Worm (Caenorhabditis elegans): ENCODE measurements around the gene tba-4.

The tba-4 gene

ce11 chrII:10945446-10945845 is 26.9 kb downstream of the tba-4 start:
- no peak for TF ChIP-seq tra-4 (tag; optimal IDR thresholded peaks at IDR 0.05)
- no peak for TF ChIP-seq tbx-11 (GFP tag; IDR thresholded peaks at IDR 0.05)
- TF ChIP-seq hnd-1 (tag; optimal IDR thresholded peaks at IDR 0.05): no peak
- TF ChIP-seq aly-1 (tag; optimal IDR thresholded peaks at IDR 0.05): no peak
- TF ChIP-seq hmbx-1 (tag; optimal IDR thresholded peaks at IDR 0.05): no peak

- TF ChIP-seq pes-1 (GFP tag; IDR thresholded peaks at IDR 0.05) (no peak), ets-7 (tag; optimal IDR thresholded peaks at IDR 0.05) (no peak), F13C5.2 (tag; optimal IDR thresholded peaks at IDR 0.05) (no peak), tbx-37 (GFP tag; conservative IDR thresholded peaks at IDR 0.05) (no peak), ceh-36 (tag; optimal IDR thresholded peaks at IDR 0.05) (no peak), tbx-11 (GFP tag; IDR thresholded peaks at IDR 0.05) (no peak), tra-4 (tag; optimal IDR thresholded peaks at IDR 0.05) (no peak), aly-1 (tag; optimal IDR thresholded peaks at IDR 0.05) (no peak), flt-1 (GFP tag; IDR thresholded peaks at IDR 0.05) (no peak), ama-1 (optimal IDR thresholded peaks at IDR 0.05) (no peak), hmbx-1 (tag; optimal IDR thresholded peaks at IDR 0.05) (no peak), scrt-1 (GFP tag; IDR thresholded peaks at IDR 0.05) (no peak), sea-1 (GFP tag; conservative IDR thresholded peaks at IDR 0.05) (no peak), hmg-4 (GFP tag; optimal IDR thresholded peaks at IDR 0.05) (no peak), B0310.2 (tag; optimal IDR thresholded peaks at IDR 0.05) (no peak), ceh-13 (GFP tag; optimal IDR thresholded peaks at IDR 0.05) (no peak), hnd-1 (tag; optimal IDR thresholded peaks at IDR 0.05) (no peak)
Measured at ce11 chrII:10946848-10947247, 28.3 kb downstream of the tba-4 start.

- TF ChIP-seq tra-4 (tag; optimal IDR thresholded peaks at IDR 0.05) (no peak), hmbx-1 (tag; optimal IDR thresholded peaks at IDR 0.05) (no peak), pes-1 (GFP tag; IDR thresholded peaks at IDR 0.05) (no peak), B0310.2 (tag; optimal IDR thresholded peaks at IDR 0.05) (no peak), tbx-37 (GFP tag; conservative IDR thresholded peaks at IDR 0.05) (no peak), tbx-11 (GFP tag; IDR thresholded peaks at IDR 0.05) (no peak), F13C5.2 (tag; optimal IDR thresholded peaks at IDR 0.05) (no peak)
Measured at ce11 chrII:10947317-10947716, 28.8 kb downstream of the tba-4 start, which contains the start of the genes tceb-3 and gskl-1. Gene tceb-3 (minus strand): TSS chrII:10947417. Gene gskl-1 (plus strand): TSS chrII:10947559.

- TF ChIP-seq tbx-11 (GFP tag; IDR thresholded peaks at IDR 0.05): no peak
- TF ChIP-seq hmg-4 (GFP tag; optimal IDR thresholded peaks at IDR 0.05): no peak
- no peak for TF ChIP-seq ceh-36 (tag; optimal IDR thresholded peaks at IDR 0.05)
- no peak for TF ChIP-seq hnd-1 (tag; optimal IDR thresholded peaks at IDR 0.05)
- no peak for TF ChIP-seq hmbx-1 (tag; optimal IDR thresholded peaks at IDR 0.05)
- TF ChIP-seq tra-4 (tag; optimal IDR thresholded peaks at IDR 0.05): no peak
- no peak for TF ChIP-seq aly-1 (tag; optimal IDR thresholded peaks at IDR 0.05)
- no peak for TF ChIP-seq tbx-37 (GFP tag; conservative IDR thresholded peaks at IDR 0.05)
- no peak for TF ChIP-seq B0310.2 (tag; optimal IDR thresholded peaks at IDR 0.05)
- no peak for TF ChIP-seq ceh-13 (GFP tag; optimal IDR thresholded peaks at IDR 0.05)
- no peak for TF ChIP-seq scrt-1 (GFP tag; IDR thresholded peaks at IDR 0.05)
- no peak for TF ChIP-seq F13C5.2 (tag; optimal IDR thresholded peaks at IDR 0.05)
- no peak for TF ChIP-seq ama-1 (optimal IDR thresholded peaks at IDR 0.05)
- no peak for TF ChIP-seq sea-1 (GFP tag; conservative IDR thresholded peaks at IDR 0.05)
- TF ChIP-seq flt-1 (GFP tag; IDR thresholded peaks at IDR 0.05): no peak
- TF ChIP-seq ets-7 (tag; optimal IDR thresholded peaks at IDR 0.05): no peak
- TF ChIP-seq pes-1 (GFP tag; IDR thresholded peaks at IDR 0.05): no peak
Measured at ce11 chrII:10948236-10949025, 29.9 kb downstream of the tba-4 start.

ce11 chrII:10949383-10949782 is 30.9 kb downstream of the tba-4 start:
- no peak for TF ChIP-seq ama-1 (optimal IDR thresholded peaks at IDR 0.05)
- no peak for TF ChIP-seq aly-1 (tag; optimal IDR thresholded peaks at IDR 0.05)
- no peak for TF ChIP-seq hnd-1 (tag; optimal IDR thresholded peaks at IDR 0.05)
- TF ChIP-seq F13C5.2 (tag; optimal IDR thresholded peaks at IDR 0.05): no peak
- TF ChIP-seq scrt-1 (GFP tag; IDR thresholded peaks at IDR 0.05): no peak
- TF ChIP-seq B0310.2 (tag; optimal IDR thresholded peaks at IDR 0.05): no peak
- no peak for TF ChIP-seq tbx-37 (GFP tag; conservative IDR thresholded peaks at IDR 0.05)
- no peak for TF ChIP-seq hmbx-1 (tag; optimal IDR thresholded peaks at IDR 0.05)
- TF ChIP-seq ets-7 (tag; optimal IDR thresholded peaks at IDR 0.05): no peak
- no peak for TF ChIP-seq ceh-36 (tag; optimal IDR thresholded peaks at IDR 0.05)
- no peak for TF ChIP-seq sea-1 (GFP tag; conservative IDR thresholded peaks at IDR 0.05)
- no peak for TF ChIP-seq tbx-11 (GFP tag; IDR thresholded peaks at IDR 0.05)
- no peak for TF ChIP-seq pes-1 (GFP tag; IDR thresholded peaks at IDR 0.05)
- TF ChIP-seq tra-4 (tag; optimal IDR thresholded peaks at IDR 0.05): no peak
- TF ChIP-seq hmg-4 (GFP tag; optimal IDR thresholded peaks at IDR 0.05): no peak
- TF ChIP-seq flt-1 (GFP tag; IDR thresholded peaks at IDR 0.05): no peak
- TF ChIP-seq ceh-13 (GFP tag; optimal IDR thresholded peaks at IDR 0.05): no peak

- TF ChIP-seq tbx-37 (GFP tag; conservative IDR thresholded peaks at IDR 0.05) (no peak), scrt-1 (GFP tag; IDR thresholded peaks at IDR 0.05) (no peak), sea-1 (GFP tag; conservative IDR thresholded peaks at IDR 0.05) (no peak), tra-4 (tag; optimal IDR thresholded peaks at IDR 0.05) (no peak), pes-1 (GFP tag; IDR thresholded peaks at IDR 0.05) (no peak), ets-7 (tag; optimal IDR thresholded peaks at IDR 0.05) (no peak), B0310.2 (tag; optimal IDR thresholded peaks at IDR 0.05) (no peak), ceh-36 (tag; optimal IDR thresholded peaks at IDR 0.05) (no peak), ceh-13 (GFP tag; optimal IDR thresholded peaks at IDR 0.05) (no peak), tbx-11 (GFP tag; IDR thresholded peaks at IDR 0.05) (no peak), flt-1 (GFP tag; IDR thresholded peaks at IDR 0.05) (no peak), hmbx-1 (tag; optimal IDR thresholded peaks at IDR 0.05) (no peak), hmg-4 (GFP tag; optimal IDR thresholded peaks at IDR 0.05) (no peak), F13C5.2 (tag; optimal IDR thresholded peaks at IDR 0.05) (no peak), hnd-1 (tag; optimal IDR thresholded peaks at IDR 0.05) (no peak), aly-1 (tag; optimal IDR thresholded peaks at IDR 0.05) (no peak), ama-1 (optimal IDR thresholded peaks at IDR 0.05) (no peak)
Measured at ce11 chrII:10950107-10950679, 31.7 kb downstream of the tba-4 start, which contains the start of gene gst-5. Gene gst-5 (plus strand): TSS chrII:10950352.

Data from whole organism, early embryonic.